Fruit fly (Drosophila melanogaster) whole organism, embryonic: ENCODE data around the gene CG11251.

Experiments
- BtbVII ChIP-seq: fragments of 200-800 bp; sonication (Bioruptor generic); optimal IDR thresholded peaks from 3 replicates; lab custom pipeline; 2017; ENCODE audit warnings: missing biosample characterization, mild to moderate bottlenecking, missing genetic modification characterization
- CG12219 ChIP-seq: fragments of 200-800 bp; sonication (Bioruptor generic); optimal IDR thresholded peaks from 3 replicates; lab custom pipeline; 2018; ENCODE audit warnings: missing biosample characterization, mild to moderate bottlenecking, missing genetic modification characterization
- CG12942 ChIP-seq: fragments of 200-800 bp; sonication (Bioruptor generic); optimal IDR thresholded peaks from 3 replicates; lab custom pipeline; 2016; ENCODE audit warnings: missing biosample characterization, missing genetic modification characterization
- CG13123 ChIP-seq: fragments of 200-800 bp; sonication (Bioruptor generic); optimal IDR thresholded peaks from 2 replicates; lab custom pipeline; 2016; ENCODE audit warnings: missing biosample characterization, missing genetic modification characterization
- CG17385 ChIP-seq: fragments of 200-800 bp; sonication (Bioruptor generic); optimal IDR thresholded peaks from 3 replicates; lab custom pipeline; 2018; ENCODE audit warnings: missing biosample characterization, mild to moderate bottlenecking, missing genetic modification characterization
- CG17829 ChIP-seq: fragments of 200-800 bp; optimal IDR thresholded peaks from 2 replicates; lab custom pipeline; 2019; ENCODE audit warnings: missing biosample characterization, mild to moderate bottlenecking, missing genetic modification characterization, moderate library complexity
- CG2129 ChIP-seq: fragments of 200-800 bp; sonication (Bioruptor generic); IDR thresholded peaks from 2 replicates; pipeline ENCODE4 v1.3.6; 2022; ENCODE audit warnings: missing biosample characterization, missing genetic modification characterization; ENCODE audit not compliant: partially characterized antibody
- CG30403 ChIP-seq: fragments of 200-800 bp; sonication (Bioruptor generic); optimal IDR thresholded peaks from 3 replicates; lab custom pipeline; 2016; ENCODE audit warnings: missing biosample characterization, missing genetic modification characterization
- CG31224 ChIP-seq: fragments of 200-800 bp; sonication (Bioruptor generic); IDR thresholded peaks from 2 replicates; pipeline ENCODE4 v1.3.6; 2022; ENCODE audit warnings: missing biosample characterization, missing genetic modification characterization
- CG3995 ChIP-seq: fragments of 200-800 bp; sonication (Bioruptor generic); optimal IDR thresholded peaks from 3 replicates; lab custom pipeline; 2016; ENCODE audit warnings: missing biosample characterization, missing genetic modification characterization
- CG42726 ChIP-seq: fragments of 200-800 bp; sonication (Bioruptor generic); IDR thresholded peaks from 2 replicates; pipeline ENCODE4 v1.3.6; 2022; ENCODE audit warnings: missing biosample characterization, missing genetic modification characterization; ENCODE audit not compliant: partially characterized antibody
- CG4707 ChIP-seq: fragments of 200-800 bp; sonication (Bioruptor generic); optimal IDR thresholded peaks from 2 replicates; lab custom pipeline; 2018; ENCODE audit warnings: missing biosample characterization, mild to moderate bottlenecking, missing genetic modification characterization, moderate library complexity
- CG6765 ChIP-seq: fragments of 200-800 bp; sonication (Bioruptor generic); optimal IDR thresholded peaks from 3 replicates; lab custom pipeline; 2017; ENCODE audit warnings: missing biosample characterization, mild to moderate bottlenecking, missing genetic modification characterization
- CG7271 ChIP-seq: fragments of 200-800 bp; sonication (Bioruptor generic); optimal IDR thresholded peaks from 2 replicates; lab custom pipeline; 2018; ENCODE audit warnings: missing biosample characterization, mild to moderate bottlenecking, missing genetic modification characterization, moderate library complexity
- CG7372 ChIP-seq: fragments of 200-800 bp; sonication (Bioruptor generic); IDR thresholded peaks from 2 replicates; pipeline ENCODE4 v1.3.6; 2022; ENCODE audit warnings: missing biosample characterization, missing genetic modification characterization
- CG7556 ChIP-seq: fragments of 200-800 bp; sonication (Bioruptor generic); optimal IDR thresholded peaks from 2 replicates; lab custom pipeline; 2017; ENCODE audit warnings: missing biosample characterization, mild to moderate bottlenecking, missing genetic modification characterization
- CG8290 ChIP-seq, 3 experiments: fragments of 200-800 bp; sonication (Bioruptor generic); optimal IDR thresholded peaks; 2 replicates each; lab custom pipeline; 2016 to 2019; ENCODE audit warnings: missing biosample characterization in 3 of 3, missing genetic modification characterization in 3 of 3, mild to moderate bottlenecking in 2 of 3, moderate library complexity in 1 of 3
- CG8478 ChIP-seq: fragments of >200 bp; optimal IDR thresholded peaks from 2 replicates; lab custom pipeline; 2018
- Fer1 ChIP-seq: fragments of 200-800 bp; sonication (Bioruptor generic); optimal IDR thresholded peaks from 2 replicates; lab custom pipeline; 2017; ENCODE audit warnings: missing biosample characterization, mild to moderate bottlenecking, missing genetic modification characterization
- HLH4C ChIP-seq: fragments of 200-800 bp; sonication (Bioruptor generic); IDR thresholded peaks from 3 replicates; pipeline ENCODE4 v1.3.6; 2022; ENCODE audit warnings: missing biosample characterization, missing genetic modification characterization; ENCODE audit not compliant: partially characterized antibody
- Hmr ChIP-seq: fragments of 200-800 bp; sonication (Bioruptor generic); optimal IDR thresholded peaks from 3 replicates; lab custom pipeline; 2017; ENCODE audit warnings: mild to moderate bottlenecking, missing biosample characterization, missing genetic modification reagents, missing genetic modification characterization
- Hr3 ChIP-seq: fragments of 200-800 bp; sonication (Bioruptor generic); optimal IDR thresholded peaks from 3 replicates; lab custom pipeline; 2016; ENCODE audit warnings: missing biosample characterization, missing genetic modification characterization
- Jarid2 ChIP-seq: fragments of 200-800 bp; sonication (Bioruptor generic); optimal IDR thresholded peaks from 3 replicates; lab custom pipeline; 2017; ENCODE audit warnings: mild to moderate bottlenecking, missing biosample characterization, missing genetic modification reagents, missing genetic modification characterization
- Lhr ChIP-seq: fragments of 200-800 bp; sonication (Bioruptor generic); optimal IDR thresholded peaks from 3 replicates; lab custom pipeline; 2017; ENCODE audit warnings: mild to moderate bottlenecking, missing biosample characterization, missing genetic modification reagents, missing genetic modification characterization
- Nf-YA ChIP-seq: fragments of 200-800 bp; sonication (Bioruptor generic); IDR thresholded peaks from 2 replicates; pipeline ENCODE4 v1.3.6; 2022; ENCODE audit warnings: missing biosample characterization, missing genetic modification characterization
- Oaz ChIP-seq: fragments of 200-800 bp; sonication (Bioruptor generic); IDR thresholded peaks from 2 replicates; pipeline ENCODE4 v1.3.6; 2022; ENCODE audit warnings: missing biosample characterization, missing genetic modification characterization
- bcd ChIP-seq: fragments of 200-800 bp; sonication (Bioruptor generic); optimal IDR thresholded peaks from 2 replicates; lab custom pipeline; 2017; ENCODE audit warnings: missing biosample characterization, mild to moderate bottlenecking, missing genetic modification characterization
- bsh ChIP-seq, 2 experiments: fragments of 200-800 bp; sonication (Bioruptor generic); optimal IDR thresholded peaks; 2 replicates each; lab custom pipeline; 2017 to 2018; ENCODE audit warnings: mild to moderate bottlenecking in 2 of 2, missing biosample characterization in 2 of 2, missing genetic modification characterization in 2 of 2, moderate library complexity in 1 of 2
- btn ChIP-seq: fragments of 200-800 bp; sonication (Bioruptor generic); optimal IDR thresholded peaks from 2 replicates; lab custom pipeline; 2016; ENCODE audit warnings: missing biosample characterization, missing genetic modification characterization
- cas ChIP-seq: fragments of 200-800 bp; sonication (Bioruptor generic); IDR thresholded peaks from 2 replicates; pipeline ENCODE4 v1.3.6; 2022; ENCODE audit warnings: missing biosample characterization, missing genetic modification characterization
- crol ChIP-seq: fragments of 200-800 bp; sonication (Bioruptor generic); IDR thresholded peaks from 2 replicates; pipeline ENCODE4 v1.3.6; 2022; ENCODE audit warnings: missing biosample characterization, missing genetic modification characterization
- cwo ChIP-seq: fragments of 200-800 bp; sonication (Bioruptor generic); optimal IDR thresholded peaks from 3 replicates; lab custom pipeline; 2017; ENCODE audit warnings: missing biosample characterization, missing genetic modification characterization, mild to moderate bottlenecking, moderate library complexity, missing genetic modification reagents
- danr ChIP-seq: fragments of 200-800 bp; sonication (Bioruptor generic); IDR thresholded peaks from 2 replicates; pipeline ENCODE4 v1.3.6; 2022; ENCODE audit warnings: missing biosample characterization, missing genetic modification characterization
- disco-r ChIP-seq: fragments of 200-800 bp; sonication (Bioruptor generic); optimal IDR thresholded peaks from 2 replicates; lab custom pipeline; 2016; ENCODE audit warnings: missing biosample characterization, missing genetic modification characterization
- gro ChIP-seq: fragments of 200-800 bp; sonication (Bioruptor generic); optimal IDR thresholded peaks from 2 replicates; lab custom pipeline; 2016; ENCODE audit warnings: missing biosample characterization, missing genetic modification characterization
- hth ChIP-seq: fragments of >200 bp; optimal IDR thresholded peaks from 2 replicates; lab custom pipeline; 2017; ENCODE audit warnings: inconsistent platforms
- kah ChIP-seq: fragments of 200-800 bp; sonication (Bioruptor generic); optimal IDR thresholded peaks from 2 replicates; lab custom pipeline; 2018; ENCODE audit warnings: missing biosample characterization, mild to moderate bottlenecking, missing genetic modification characterization
- nau ChIP-seq: fragments of 200-800 bp; sonication (Bioruptor generic); optimal IDR thresholded peaks from 3 replicates; lab custom pipeline; 2017; ENCODE audit warnings: missing biosample characterization, mild to moderate bottlenecking, missing genetic modification characterization, missing genetic modification reagents
- nmo ChIP-seq: fragments of 200-800 bp; sonication (Bioruptor generic); optimal IDR thresholded peaks from 2 replicates; lab custom pipeline; 2018; ENCODE audit warnings: missing biosample characterization, mild to moderate bottlenecking, missing genetic modification characterization, moderate library complexity
- pfk ChIP-seq: fragments of 200-800 bp; sonication (Bioruptor generic); optimal IDR thresholded peaks from 2 replicates; lab custom pipeline; 2018; ENCODE audit warnings: missing biosample characterization, mild to moderate bottlenecking, missing genetic modification characterization, moderate library complexity
- pros ChIP-seq: fragments of 200-800 bp; sonication (Bioruptor generic); optimal IDR thresholded peaks from 3 replicates; lab custom pipeline; 2019; ENCODE audit warnings: missing biosample characterization, mild to moderate bottlenecking, missing genetic modification characterization, moderate library complexity
- ro ChIP-seq: fragments of 200-800 bp; sonication (Bioruptor generic); IDR thresholded peaks from 2 replicates; pipeline ENCODE4 v1.3.6; 2022; ENCODE audit warnings: missing biosample characterization, missing genetic modification characterization
- seq ChIP-seq: fragments of 200-800 bp; sonication (Bioruptor generic); IDR thresholded peaks from 2 replicates; pipeline ENCODE4 v1.3.6; 2022; ENCODE audit warnings: missing biosample characterization, missing genetic modification characterization
- shn ChIP-seq: fragments of 200-800 bp; sonication (Bioruptor generic); optimal IDR thresholded peaks from 3 replicates; lab custom pipeline; 2016; ENCODE audit warnings: missing biosample characterization, missing genetic modification characterization
- sna ChIP-seq: fragments of 200-800 bp; sonication (Bioruptor generic); IDR thresholded peaks from 2 replicates; pipeline ENCODE4 v1.3.6; 2022; ENCODE audit warnings: missing biosample characterization, missing genetic modification characterization; ENCODE audit not compliant: partially characterized antibody
- stc ChIP-seq: fragments of 200-800 bp; sonication (Bioruptor generic); IDR thresholded peaks from 2 replicates; pipeline ENCODE4 v1.3.6; 2022; ENCODE audit warnings: missing biosample characterization, missing genetic modification characterization
- tap ChIP-seq: fragments of 200-800 bp; optimal IDR thresholded peaks from 3 replicates; lab custom pipeline; 2019; ENCODE audit warnings: missing biosample characterization, mild to moderate bottlenecking, missing genetic modification characterization, moderate library complexity
- tin ChIP-seq: fragments of 200-800 bp; sonication (Bioruptor generic); optimal IDR thresholded peaks from 3 replicates; lab custom pipeline; 2016; ENCODE audit warnings: missing biosample characterization, missing genetic modification characterization
- vfl ChIP-seq: fragments of 200-800 bp; sonication (Bioruptor generic); optimal IDR thresholded peaks from 2 replicates; lab custom pipeline; 2016; ENCODE audit warnings: missing biosample characterization, missing genetic modification characterization
- wek ChIP-seq: fragments of 200-800 bp; sonication (Bioruptor generic); optimal IDR thresholded peaks from 3 replicates; lab custom pipeline; 2018; ENCODE audit warnings: missing biosample characterization, mild to moderate bottlenecking, missing genetic modification characterization, moderate library complexity

CG11251 gene

DNA sequence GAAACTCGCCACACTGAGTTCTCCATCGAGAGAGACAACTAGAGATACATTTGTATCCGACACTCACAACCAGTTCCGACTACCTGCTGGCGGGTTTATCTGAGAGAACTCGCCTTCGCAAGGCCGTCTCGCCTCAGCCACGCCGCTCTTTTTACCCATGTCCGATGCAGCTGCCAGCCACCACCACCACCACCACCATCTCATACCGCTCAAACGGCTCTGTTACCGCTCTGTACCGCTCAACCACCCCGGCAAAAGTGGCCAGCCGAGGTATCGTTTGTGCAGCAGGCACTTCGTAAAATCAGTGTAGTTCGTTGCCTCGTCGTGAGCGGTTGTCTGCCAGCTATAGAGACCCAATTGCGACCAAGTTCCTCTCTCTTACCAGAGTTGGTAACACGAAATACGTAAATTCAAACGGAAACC, 24.2 kb upstream of the CG11251 start, which contains the start of gene trn (continued):
- TF ChIP-seq stc (GFP tag; lab: Robert Waterston, UW) (peak; percentile 67; the same call in 1 of the 2 replicates), Fer1 (no peak), CG4707 (GFP tag; lab: Kevin White, UChicago) (no peak), CG7556 (no peak), pros (GFP tag; lab: Kevin White, UChicago) (peak; percentile 82), CG42726 (GFP tag; lab: Robert Waterston, UW) (peak; percentile 80), CG2129 (GFP tag; lab: Robert Waterston, UW) (no peak), CG7271 (tag; lab: Kevin White, UChicago) (no peak), CG12942 (GFP tag; lab: Kevin White, UChicago) (no peak), CG3995 (GFP tag; lab: Kevin White, UChicago) (no peak), Oaz (GFP tag; lab: Robert Waterston, UW) (no peak), CG31224 (no peak), bcd (GFP tag; lab: Kevin White, UChicago) (no peak), wek (peak; percentile 47), gro (GFP tag; lab: Kevin White, UChicago) (peak; percentile 41), CG30403 (GFP tag; lab: Kevin White, UChicago) (no peak), CG17829 (peak; percentile 60), CG12219 (GFP tag; lab: Kevin White, UChicago) (no peak), BtbVII (GFP tag; lab: Kevin White, UChicago) (no peak), tap (tag; lab: Kevin White, UChicago) (peak; percentile 23), Lhr (GFP tag; lab: Kevin White, UChicago) (no peak), cas (GFP tag; lab: Robert Waterston, UW) (no peak), nmo (GFP tag; lab: Kevin White, UChicago) (no peak), CG8478 (lab: Kevin White, UChicago) (peak; percentile 40), tin (GFP tag; lab: Kevin White, UChicago) (no peak), Jarid2 (GFP tag; lab: Kevin White, UChicago) (peak; percentile 99), CG8290 (GFP tag; optimal IDR thresholded peaks at IDR 0.05; lab: Kevin White, UChicago) (peak; percentile 23), CG8290 (tag; optimal IDR thresholded peaks at IDR 0.05; lab: Kevin White, UChicago) (peak in 1 of 2 experiments; percentile 66), ro (no peak), bsh (GFP tag; optimal IDR thresholded peaks at IDR 0.05; lab: Kevin White, UChicago) (peak in 1 of 2 experiments; percentile 25), vfl (GFP tag; lab: Kevin White, UChicago) (no peak), hth (lab: Kevin White, UChicago) (no peak), nau (GFP tag; lab: Kevin White, UChicago) (peak; percentile 61), HLH4C (GFP tag; lab: Robert Waterston, UW) (peak; percentile 24; the same call in 1 of the 3 replicates), seq (peak; percentile 84), Hmr (GFP tag; lab: Kevin White, UChicago) (peak; percentile 51), disco-r (GFP tag; lab: Kevin White, UChicago) (no peak), CG6765 (GFP tag; lab: Kevin White, UChicago) (no peak), kah (GFP tag; lab: Kevin White, UChicago) (peak; percentile 90), btn (GFP tag; lab: Kevin White, UChicago) (no peak), danr (no peak), CG17385 (GFP tag; lab: Kevin White, UChicago) (peak; percentile 51), sna (peak; percentile 54; the same call in 1 of the 2 replicates), crol (GFP tag; lab: Robert Waterston, UW) (peak; percentile 55), Nf-YA (no peak), pfk (peak; percentile 15), CG7372 (no peak), Hr3 (GFP tag; lab: Kevin White, UChicago) (no peak), CG13123 (GFP tag; lab: Kevin White, UChicago) (no peak), shn (GFP tag; lab: Kevin White, UChicago) (peak; percentile 25), cwo (GFP tag; lab: Kevin White, UChicago) (peak; percentile 16)
